Worm (Caenorhabditis elegans): Measurements from ENCODE around the gene nhr-176.

nhr-176 gene

ce11 chrV:16045837-16046236 is 25.3 kb upstream of the nhr-176 start, which contains the start of gene T10C6.15 (continued):
- TF ChIP-seq ets-4 (GFP tag; optimal IDR thresholded peaks at IDR 0.05) (no peak), ccch-3 (GFP tag; optimal IDR thresholded peaks at IDR 0.05) (no peak), F52B5.7 (tag; optimal IDR thresholded peaks at IDR 0.05) (no peak), let-526 (GFP tag; IDR thresholded peaks at IDR 0.05) (no peak), lin-26 (GFP tag; IDR thresholded peaks at IDR 0.05) (no peak), ZK185.1 (tag; optimal IDR thresholded peaks at IDR 0.05; ENCODE audit: poor library complexity, severe bottlenecking) (no peak), hsf-1 (GFP tag; IDR thresholded peaks at IDR 0.05) (no peak), B0261.1 (tag; optimal IDR thresholded peaks at IDR 0.05) (no peak), repo-1 (tag; optimal IDR thresholded peaks at IDR 0.05) (no peak), let-607 (tag; optimal IDR thresholded peaks at IDR 0.05) (peak in 1 of 2 experiments; percentile 38), F39B2.1 (GFP tag; IDR thresholded peaks at IDR 0.05) (no peak), lin-54 (GFP tag; optimal IDR thresholded peaks at IDR 0.05) (no peak), lir-1 (GFP tag; conservative IDR thresholded peaks at IDR 0.05) (no peak), rec-8 (tag; optimal IDR thresholded peaks at IDR 0.05) (no peak), nhr-27 (tag; optimal IDR thresholded peaks at IDR 0.05) (no peak), ztf-22 (GFP tag; optimal IDR thresholded peaks at IDR 0.05) (peak; percentile 71), dox-1 (GFP tag; IDR thresholded peaks at IDR 0.05) (no peak), mxl-1 (tag; optimal IDR thresholded peaks at IDR 0.05) (no peak), B0035.1 (tag; optimal IDR thresholded peaks at IDR 0.05) (no peak), madf-8 (GFP tag; conservative IDR thresholded peaks at IDR 0.05) (no peak), atf-7 (tag; optimal IDR thresholded peaks at IDR 0.05) (peak; percentile 66), cebp-1 (GFP tag; IDR thresholded peaks at IDR 0.05) (no peak), cebp-1 (tag; optimal IDR thresholded peaks at IDR 0.05) (no peak), madf-10 (tag; optimal IDR thresholded peaks at IDR 0.05) (peak; percentile 18), pha-4 (tag; optimal IDR thresholded peaks at IDR 0.05) (peak; percentile 70), snpc-1.3 (tag; optimal IDR thresholded peaks at IDR 0.05; ENCODE audit: insufficient read depth) (no peak), him-1 (tag; optimal IDR thresholded peaks at IDR 0.05) (no peak), nfyb-1 (GFP tag; IDR thresholded peaks at IDR 0.05) (no peak), zfh-2 (GFP tag; conservative IDR thresholded peaks at IDR 0.05) (no peak), mes-4 (tag; optimal IDR thresholded peaks at IDR 0.05) (no peak), lin-35 (GFP tag; optimal IDR thresholded peaks at IDR 0.05) (no peak), tlf-1 (GFP tag; optimal IDR thresholded peaks at IDR 0.05) (no peak), nhr-80 (tag; optimal IDR thresholded peaks at IDR 0.05) (peak; percentile 83), sptf-2 (GFP tag; optimal IDR thresholded peaks at IDR 0.05) (no peak), D2030.7 (GFP tag; IDR thresholded peaks at IDR 0.05) (no peak), mel-28 (tag; optimal IDR thresholded peaks at IDR 0.05; ENCODE audit: borderline replicate concordance) (no peak), tbp1 (GFP tag; optimal IDR thresholded peaks at IDR 0.05) (peak; percentile 48), egl-44 (GFP tag; IDR thresholded peaks at IDR 0.05) (0 out of 2 replicates have a peak, but pooled peaks have one; percentile 51), egrh-3 (GFP tag; IDR thresholded peaks at IDR 0.05) (no peak), F37B4.10 (GFP tag; IDR thresholded peaks at IDR 0.05) (no peak), aptf-2 (GFP tag; conservative IDR thresholded peaks at IDR 0.05) (no peak), B0336.3 (GFP tag; IDR thresholded peaks at IDR 0.05) (0 out of 2 replicates have a peak, but pooled peaks have one; percentile 56), nhr-179 (tag; optimal IDR thresholded peaks at IDR 0.05) (no peak), C06A6.2 (GFP tag; conservative IDR thresholded peaks at IDR 0.05) (no peak), madf-6 (GFP tag; IDR thresholded peaks at IDR 0.05) (no peak)

Measured in whole organism, young adult.